Worm (Caenorhabditis elegans) whole organism, L1 larva: ENCODE measurements around the gene F09E5.16.

ENCODE experiments used
- C16A3.4 ChIP-seq: fragments of 150-350 bp; optimal IDR thresholded peaks from 2 replicates; lab custom pipeline; 2014; ENCODE audit warnings: missing biosample characterization, missing genetic modification characterization
- ama-1 ChIP-seq: fragments of 150-350 bp; optimal IDR thresholded peaks from 2 replicates; lab custom pipeline; 2014
- efl-1 ChIP-seq, 4 experiments: fragments of 150-350 bp; optimal IDR thresholded peaks in 3 of 4; peaks in 1 of 4; 1 replicate in 1 of 4; 2 replicates in 3 of 4; lab custom pipeline; 2014; ENCODE audit warnings: missing biosample characterization in 2 of 4, missing genetic modification characterization in 2 of 4, missing genetic modification reagents in 2 of 4
- egl-27 ChIP-seq, 2 experiments: fragments of 150-350 bp in 1 of 2; sonication (generic microtip); optimal IDR thresholded peaks; 3 replicates each; lab custom pipeline; 2017 to 2018; ENCODE audit warnings: missing biosample characterization in 2 of 2, missing genetic modification characterization in 2 of 2, missing genetic modification reagents in 2 of 2
- hlh-17 ChIP-seq: fragments of 200-800 bp; sonication (Bioruptor generic); optimal IDR thresholded peaks from 2 replicates; lab custom pipeline; 2018; ENCODE audit warnings: missing genetic modification characterization, mild to moderate bottlenecking, missing compliant biosample characterization, moderate library complexity, borderline replicate concordance
- isw-1 ChIP-seq: fragments of 200-800 bp; sonication (Bioruptor generic); IDR thresholded peaks from 2 replicates; pipeline ENCODE4 v1.3.6; 2022; ENCODE audit warnings: missing genetic modification characterization, missing compliant biosample characterization
- jun-1 ChIP-seq: fragments of 150-350 bp; optimal IDR thresholded peaks from 2 replicates; lab custom pipeline; 2014; ENCODE audit warnings: missing biosample characterization, missing genetic modification reagents, missing genetic modification characterization
- lsy-2 ChIP-seq, 2 experiments: fragments of 150-350 bp; optimal IDR thresholded peaks; 2 replicates each; lab custom pipeline; 2014; ENCODE audit warnings: missing biosample characterization in 2 of 2, missing genetic modification characterization in 2 of 2
- nhr-237 ChIP-seq: fragments of 150-350 bp; optimal IDR thresholded peaks from 2 replicates; lab custom pipeline; 2014; ENCODE audit warnings: missing biosample characterization, missing genetic modification characterization
- pag-3 ChIP-seq: sonication (generic microtip); optimal IDR thresholded peaks from 2 replicates; lab custom pipeline; 2017; ENCODE audit warnings: missing genetic modification characterization, mild to moderate bottlenecking, missing compliant biosample characterization, antibody characterized with exemption, borderline replicate concordance; ENCODE audit not compliant: insufficient read depth
- pqm-1 ChIP-seq: sonication (generic microtip); optimal IDR thresholded peaks from 3 replicates; lab custom pipeline; 2017; ENCODE audit warnings: missing biosample characterization, missing genetic modification characterization
- snpc-4 ChIP-seq: fragments of 150-350 bp; optimal IDR thresholded peaks from 2 replicates; lab custom pipeline; 2014; ENCODE audit warnings: missing biosample characterization, missing genetic modification characterization
- zag-1 ChIP-seq: fragments of 150-350 bp; optimal IDR thresholded peaks from 2 replicates; lab custom pipeline; 2014; ENCODE audit warnings: missing biosample characterization, missing genetic modification characterization

- TF ChIP-seq ama-1 (lab: Kevin White, UChicago) (peak; percentile 39), snpc-4 (tag; lab: Kevin White, UChicago) (peak; percentile 25), zag-1 (no peak), lsy-2 (tag; optimal IDR thresholded peaks at IDR 0.05; lab: Kevin White, UChicago) (peak; percentile 75 to 87), pag-3 (tag; lab: Kevin White, UChicago) (no peak), C16A3.4 (tag; lab: Kevin White, UChicago) (peak; percentile 79), hlh-17 (GFP tag; lab: Kevin White, UChicago) (no peak), isw-1 (GFP tag; lab: Robert Waterston, UW) (peak; percentile 36; the same call in 1 of the 2 replicates), nhr-237 (tag; lab: Kevin White, UChicago) (peak; percentile 75), pqm-1 (no peak), jun-1 (tag; lab: Kevin White, UChicago) (peak; percentile 83), egl-27 (tag; optimal IDR thresholded peaks at IDR 0.05; lab: Kevin White, UChicago) (peak in 1 of 2 experiments; percentile 80), efl-1 (optimal IDR thresholded peaks at IDR 0.05; lab: Kevin White, UChicago) (peak; percentile 77 to 81), efl-1 (GFP tag; optimal IDR thresholded peaks at IDR 0.05 in 1 of 2; lab: Kevin White, UChicago) (peak; percentile 44 to 95)
These were observed 35.3 kb downstream of the F09E5.16 start for ce11 chrII:5330206-5330686.
